Fruit fly (Drosophila melanogaster) whole organism, adult: ENCODE measurements around the gene CG10877.

Experiments used
- CG11617 ChIP-seq: fragments of 200-800 bp; sonication (Bioruptor generic); optimal IDR thresholded peaks from 2 replicates; lab custom pipeline; 2017; ENCODE audit warnings: mild to moderate bottlenecking, missing biosample characterization, missing genetic modification reagents, missing genetic modification characterization
- CG12768 ChIP-seq: fragments of 200-800 bp; sonication (Bioruptor generic); optimal IDR thresholded peaks from 2 replicates; lab custom pipeline; 2017; ENCODE audit warnings: missing biosample characterization, missing genetic modification characterization, mild to moderate bottlenecking, moderate library complexity, missing genetic modification reagents
- CG14711 ChIP-seq: fragments of 200-800 bp; sonication (Bioruptor generic); optimal IDR thresholded peaks from 2 replicates; lab custom pipeline; 2018; ENCODE audit warnings: missing biosample characterization, mild to moderate bottlenecking, missing genetic modification characterization, moderate library complexity
- CG1620 ChIP-seq: fragments of 200-800 bp; sonication (Bioruptor generic); optimal IDR thresholded peaks from 2 replicates; lab custom pipeline; 2016; ENCODE audit warnings: missing biosample characterization, missing genetic modification characterization
- CG33017 ChIP-seq: fragments of 200-800 bp; sonication (Bioruptor generic); optimal IDR thresholded peaks from 2 replicates; lab custom pipeline; 2018; ENCODE audit warnings: missing biosample characterization, mild to moderate bottlenecking, missing genetic modification characterization, moderate library complexity
- CG5204 ChIP-seq: fragments of 200-800 bp; sonication (Bioruptor generic); optimal IDR thresholded peaks from 2 replicates; lab custom pipeline; 2016; ENCODE audit warnings: missing biosample characterization, missing genetic modification characterization
- CG7045 ChIP-seq: fragments of 200-800 bp; sonication (Bioruptor generic); optimal IDR thresholded peaks from 2 replicates; lab custom pipeline; 2017; ENCODE audit warnings: missing biosample characterization, mild to moderate bottlenecking, missing genetic modification characterization
- CG7101 ChIP-seq: fragments of 200-800 bp; sonication (Bioruptor generic); optimal IDR thresholded peaks from 2 replicates; lab custom pipeline; 2018; ENCODE audit warnings: missing biosample characterization, mild to moderate bottlenecking, missing genetic modification characterization, moderate library complexity
- Clk ChIP-seq: fragments of 200-800 bp; sonication (Bioruptor generic); optimal IDR thresholded peaks from 2 replicates; lab custom pipeline; 2017; ENCODE audit warnings: missing biosample characterization, missing genetic modification characterization
- Crg-1 ChIP-seq: fragments of 200-800 bp; sonication (Bioruptor generic); optimal IDR thresholded peaks from 2 replicates; lab custom pipeline; 2016; ENCODE audit warnings: missing biosample characterization, missing genetic modification characterization
- Hr96 ChIP-seq: fragments of 200-800 bp; sonication (Bioruptor generic); optimal IDR thresholded peaks from 2 replicates; lab custom pipeline; 2016; ENCODE audit warnings: missing biosample characterization, missing genetic modification characterization
- Mnt ChIP-seq: fragments of 200-800 bp; sonication (Bioruptor generic); optimal IDR thresholded peaks from 2 replicates; lab custom pipeline; 2016; ENCODE audit warnings: missing biosample characterization, mild to moderate bottlenecking, missing genetic modification characterization
- bab1 ChIP-seq: fragments of 200-800 bp; sonication (Bioruptor generic); optimal IDR thresholded peaks from 3 replicates; lab custom pipeline; 2019; ENCODE audit warnings: missing biosample characterization, mild to moderate bottlenecking, missing genetic modification characterization, moderate library complexity
- cic ChIP-seq: fragments of 200-800 bp; sonication (Bioruptor generic); optimal IDR thresholded peaks from 2 replicates; lab custom pipeline; 2017; ENCODE audit warnings: missing biosample characterization, mild to moderate bottlenecking, missing genetic modification characterization, moderate library complexity
- cnc ChIP-seq, 2 experiments: fragments of >200 bp; optimal IDR thresholded peaks; 2 replicates each; lab custom pipeline; 2017
- kay ChIP-seq: fragments of 200-800 bp; sonication (Bioruptor generic); peaks from one replicate; lab custom pipeline; 2016; ENCODE audit warnings: missing biosample characterization, missing genetic modification characterization, borderline replicate concordance
- ovo ChIP-seq: fragments of 200-800 bp; sonication (Bioruptor generic); optimal IDR thresholded peaks from 2 replicates; lab custom pipeline; 2016; ENCODE audit warnings: missing biosample characterization, missing genetic modification characterization
- pad ChIP-seq: fragments of 200-800 bp; sonication (Bioruptor generic); optimal IDR thresholded peaks from 3 replicates; lab custom pipeline; 2017; ENCODE audit warnings: missing biosample characterization, missing genetic modification characterization, mild to moderate bottlenecking, moderate library complexity, missing genetic modification reagents
- tj ChIP-seq: fragments of 200-800 bp; sonication (Bioruptor generic); optimal IDR thresholded peaks from 3 replicates; lab custom pipeline; 2017; ENCODE audit warnings: missing biosample characterization, mild to moderate bottlenecking, missing genetic modification characterization, moderate library complexity
- toe ChIP-seq: fragments of 200-800 bp; sonication (Bioruptor generic); optimal IDR thresholded peaks from 2 replicates; lab custom pipeline; 2016; ENCODE audit warnings: missing biosample characterization, missing genetic modification characterization

The CG10877 gene

DNA sequence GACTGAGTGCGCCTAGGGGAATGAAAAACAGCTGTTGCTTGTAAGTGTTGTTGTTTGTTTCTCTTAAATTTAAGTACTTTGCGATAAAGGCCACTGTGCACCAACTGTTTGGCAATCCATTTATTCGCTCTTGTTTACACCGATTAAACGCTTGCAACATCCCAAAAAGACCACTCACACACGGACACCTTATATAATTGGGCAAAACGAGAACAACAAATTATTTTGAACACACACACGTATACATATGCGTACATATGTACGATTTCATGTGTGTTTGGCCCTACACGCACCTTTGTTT, 6.8 kb downstream of the CG10877 start:
- TF ChIP-seq bab1 (GFP tag; lab: Kevin White, UChicago) (no peak), toe (GFP tag; lab: Kevin White, UChicago) (no peak), tj (GFP tag; lab: Kevin White, UChicago) (no peak), CG12768 (GFP tag; lab: Kevin White, UChicago) (no peak), CG5204 (GFP tag; lab: Kevin White, UChicago) (no peak), Clk (GFP tag; lab: Kevin White, UChicago) (no peak), ovo (GFP tag; lab: Kevin White, UChicago) (no peak), pad (GFP tag; lab: Kevin White, UChicago) (no peak), CG7101 (no peak), CG7045 (no peak), CG1620 (GFP tag; lab: Kevin White, UChicago) (no peak), Crg-1 (GFP tag; lab: Kevin White, UChicago) (no peak), cnc (optimal IDR thresholded peaks at IDR 0.05; lab: Kevin White, UChicago) (no peak), Mnt (GFP tag; lab: Kevin White, UChicago) (no peak), kay (GFP tag; lab: Kevin White, UChicago) (no peak)

DNA sequence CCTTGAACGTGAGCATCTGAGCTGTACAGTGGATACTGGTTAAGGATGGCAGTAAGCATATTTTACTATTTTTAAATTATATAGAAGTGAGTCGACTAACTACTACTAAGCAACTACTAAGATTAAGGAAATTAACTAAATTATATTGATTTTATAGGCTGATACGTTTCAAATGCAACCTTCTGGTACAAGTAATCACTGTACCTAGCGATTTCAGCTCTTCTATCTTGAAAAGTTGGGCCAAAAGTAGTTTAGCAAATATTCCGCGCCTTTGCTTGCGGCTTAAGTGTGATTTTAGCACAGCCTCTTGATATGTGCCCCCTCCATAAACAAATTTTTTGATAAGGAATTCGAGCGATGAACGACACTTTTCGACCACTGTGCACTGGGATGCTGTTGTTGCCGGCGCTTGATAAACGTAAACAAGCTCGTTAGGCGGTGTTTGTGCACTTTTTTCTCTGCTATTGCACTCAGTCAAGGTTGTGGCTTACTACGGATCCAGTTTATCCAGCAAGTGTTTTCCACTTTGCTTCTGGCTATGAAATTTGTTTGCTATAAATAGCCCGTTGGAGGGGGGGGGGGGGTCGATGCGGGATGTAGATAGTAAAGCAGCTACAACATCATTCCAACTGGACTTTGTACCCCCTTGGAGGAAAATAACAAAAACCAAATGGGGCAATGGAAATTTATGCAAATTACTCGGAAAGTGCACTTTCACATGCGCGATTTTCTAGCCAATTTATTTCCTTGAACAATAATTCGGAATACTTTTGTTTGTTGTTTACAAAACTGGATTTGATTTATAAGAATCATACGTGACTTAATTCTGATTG, 7.4 kb downstream of the CG10877 start:
- TF ChIP-seq bab1 (GFP tag; lab: Kevin White, UChicago) (no peak), CG1620 (GFP tag; lab: Kevin White, UChicago) (peak; percentile 54), CG11617 (GFP tag; lab: Kevin White, UChicago) (peak; percentile 81), toe (GFP tag; lab: Kevin White, UChicago) (peak; percentile 55), CG14711 (tag; lab: Kevin White, UChicago) (peak; percentile 84), CG12768 (GFP tag; lab: Kevin White, UChicago) (peak; percentile 88), CG5204 (GFP tag; lab: Kevin White, UChicago) (peak; percentile 88), pad (GFP tag; lab: Kevin White, UChicago) (peak; percentile 62), ovo (GFP tag; lab: Kevin White, UChicago) (peak; percentile 25), tj (GFP tag; lab: Kevin White, UChicago) (peak; percentile 42), Clk (GFP tag; lab: Kevin White, UChicago) (peak; percentile 62), Crg-1 (GFP tag; lab: Kevin White, UChicago) (peak; percentile 43), CG33017 (tag; lab: Kevin White, UChicago) (peak; percentile 91), Mnt (GFP tag; lab: Kevin White, UChicago) (no peak), CG7101 (peak; percentile 86), cic (GFP tag; lab: Kevin White, UChicago) (peak; percentile 90), Hr96 (GFP tag; lab: Kevin White, UChicago) (peak; percentile 70), CG7045 (peak; percentile 84), kay (GFP tag; lab: Kevin White, UChicago) (peak; percentile 77), cnc (optimal IDR thresholded peaks at IDR 0.05; lab: Kevin White, UChicago) (peak in 1 of 2 experiments; percentile 23)

DNA sequence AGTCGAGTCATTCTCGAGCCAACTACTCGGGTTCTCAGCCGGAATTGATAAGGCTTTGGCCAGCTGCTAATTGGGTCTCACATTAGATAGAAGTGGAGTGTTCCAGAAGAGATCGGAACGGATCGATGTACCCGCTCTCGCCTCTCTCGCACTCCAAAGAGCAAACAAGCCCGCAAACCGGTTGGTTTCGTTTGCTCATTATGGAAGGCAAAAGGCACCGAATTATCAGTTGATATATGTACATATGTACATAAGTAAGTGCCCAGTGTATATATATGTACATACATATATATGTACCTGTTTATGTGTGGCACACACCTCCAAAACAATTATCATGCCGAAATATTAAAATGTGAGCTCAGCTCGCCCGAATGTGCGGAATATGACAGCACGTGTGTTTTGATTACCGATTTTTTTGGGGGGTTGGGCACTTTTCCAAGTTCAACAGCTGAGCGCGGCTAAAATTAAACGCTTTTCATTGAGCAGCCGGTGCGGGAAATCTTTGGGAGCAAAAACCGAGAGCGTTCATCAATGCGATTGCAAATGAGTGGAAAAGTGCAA, 8.1 kb downstream of the CG10877 start:
- no peak for TF ChIP-seq CG7045
- no peak for TF ChIP-seq Hr96 (GFP tag; lab: Kevin White, UChicago)
- no peak for TF ChIP-seq cnc (optimal IDR thresholded peaks at IDR 0.05; lab: Kevin White, UChicago)
- TF ChIP-seq CG33017 (tag; lab: Kevin White, UChicago): no peak
- no peak for TF ChIP-seq tj (GFP tag; lab: Kevin White, UChicago)
- TF ChIP-seq kay (GFP tag; lab: Kevin White, UChicago): peak; percentile 73
- TF ChIP-seq CG12768 (GFP tag; lab: Kevin White, UChicago): peak; percentile 53

DNA sequence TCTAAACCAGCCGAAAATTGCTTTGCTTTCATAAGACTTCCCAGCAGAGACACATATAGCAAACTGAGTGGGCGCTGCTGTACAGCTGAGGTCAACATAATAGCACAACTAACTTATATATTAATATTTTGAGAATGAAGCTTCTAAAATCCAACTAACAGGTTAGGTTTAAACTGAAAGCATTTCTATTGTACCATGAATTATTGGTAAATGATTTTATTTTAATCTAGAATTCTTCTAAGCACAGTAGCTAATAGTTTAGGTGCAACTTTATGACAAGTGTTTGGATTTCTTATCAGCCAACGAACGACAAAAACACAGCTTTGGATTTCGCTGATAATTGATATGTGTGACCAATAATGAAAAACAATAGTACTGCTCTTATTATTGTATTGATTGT, 8.8 kb downstream of the CG10877 start:
- TF ChIP-seq Mnt (GFP tag; lab: Kevin White, UChicago) (no peak), ovo (GFP tag; lab: Kevin White, UChicago) (no peak), bab1 (GFP tag; lab: Kevin White, UChicago) (peak; percentile 71), kay (GFP tag; lab: Kevin White, UChicago) (no peak), cnc (optimal IDR thresholded peaks at IDR 0.05; lab: Kevin White, UChicago) (no peak), toe (GFP tag; lab: Kevin White, UChicago) (no peak), Crg-1 (GFP tag; lab: Kevin White, UChicago) (no peak), CG7045 (peak; percentile 52), Clk (GFP tag; lab: Kevin White, UChicago) (no peak), Hr96 (GFP tag; lab: Kevin White, UChicago) (peak; percentile 30), CG33017 (tag; lab: Kevin White, UChicago) (peak; percentile 63), CG11617 (GFP tag; lab: Kevin White, UChicago) (no peak), pad (GFP tag; lab: Kevin White, UChicago) (peak; percentile 44), CG14711 (tag; lab: Kevin White, UChicago) (peak; percentile 74), tj (GFP tag; lab: Kevin White, UChicago) (no peak), cic (GFP tag; lab: Kevin White, UChicago) (peak; percentile 35), CG7101 (peak; percentile 63), CG1620 (GFP tag; lab: Kevin White, UChicago) (no peak), CG12768 (GFP tag; lab: Kevin White, UChicago) (no peak), CG5204 (GFP tag; lab: Kevin White, UChicago) (no peak)

DNA sequence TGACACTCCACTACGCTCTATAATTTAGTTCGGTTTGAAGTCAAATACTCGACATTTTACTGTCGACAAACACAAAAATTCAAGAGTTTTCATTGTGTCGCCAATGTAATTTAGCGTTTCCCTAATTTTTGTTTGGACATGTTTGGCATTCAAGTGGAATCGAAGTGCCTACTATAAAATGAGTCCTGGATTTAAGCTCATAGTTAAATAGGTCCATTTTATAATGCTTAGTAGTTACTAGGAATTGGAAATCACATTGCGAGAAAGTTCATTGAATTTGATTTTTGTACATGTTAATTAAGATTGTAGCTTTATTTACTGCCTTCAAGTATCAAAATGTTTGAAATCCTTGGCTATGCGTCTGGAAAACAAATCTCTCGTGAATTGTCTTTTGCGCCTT, 9.6 kb downstream of the CG10877 start, which contains the start of gene att-ORFB:
Gene att-ORFB (minus strand): TSS at position 101 of the 400 bp plus-strand sequence.
- TF ChIP-seq Clk (GFP tag; lab: Kevin White, UChicago) (no peak), CG7101 (no peak), kay (GFP tag; lab: Kevin White, UChicago) (no peak)
